Fruit fly (Drosophila melanogaster) whole organism, embryonic: ENCODE results near the gene rempA.

Experiments used
- Atf3 ChIP-seq: fragments of 200-800 bp; sonication (Bioruptor generic); optimal IDR thresholded peaks from 3 replicates; lab custom pipeline; 2016; ENCODE audit warnings: missing biosample characterization, missing genetic modification characterization
- CG10147 ChIP-seq: fragments of 200-800 bp; sonication (Bioruptor generic); optimal IDR thresholded peaks from 2 replicates; lab custom pipeline; 2019; ENCODE audit warnings: missing biosample characterization, mild to moderate bottlenecking, missing genetic modification characterization, moderate library complexity
- CG2202 ChIP-seq: fragments of 200-800 bp; sonication (Bioruptor generic); optimal IDR thresholded peaks from 2 replicates; lab custom pipeline; 2018; ENCODE audit warnings: missing biosample characterization, mild to moderate bottlenecking, missing genetic modification characterization
- CG6175 ChIP-seq: fragments of 200-800 bp; sonication (Bioruptor generic); IDR thresholded peaks from 3 replicates; pipeline ENCODE4 v1.3.6; 2022; ENCODE audit warnings: missing biosample characterization, missing genetic modification characterization
- CG8290 ChIP-seq, 3 experiments: fragments of 200-800 bp; sonication (Bioruptor generic); optimal IDR thresholded peaks; 2 replicates each; lab custom pipeline; 2016 to 2019; ENCODE audit warnings: missing biosample characterization in 3 of 3, missing genetic modification characterization in 3 of 3, mild to moderate bottlenecking in 2 of 3, moderate library complexity in 1 of 3
- CG8388 ChIP-seq: fragments of 200-800 bp; sonication (Bioruptor generic); optimal IDR thresholded peaks from 2 replicates; lab custom pipeline; 2019; ENCODE audit warnings: missing biosample characterization, mild to moderate bottlenecking, missing genetic modification characterization, moderate library complexity
- Dll ChIP-seq: fragments of 200-800 bp; sonication (Bioruptor generic); IDR thresholded peaks from 4 replicates; pipeline ENCODE4 v1.3.6; 2022; ENCODE audit warnings: missing biosample characterization, missing genetic modification characterization; ENCODE audit not compliant: partially characterized antibody
- Fer1 ChIP-seq: fragments of 200-800 bp; sonication (Bioruptor generic); optimal IDR thresholded peaks from 2 replicates; lab custom pipeline; 2017; ENCODE audit warnings: missing biosample characterization, mild to moderate bottlenecking, missing genetic modification characterization
- Hey ChIP-seq: fragments of 200-800 bp; sonication (Bioruptor generic); optimal IDR thresholded peaks from 3 replicates; lab custom pipeline; 2018; ENCODE audit warnings: missing biosample characterization, mild to moderate bottlenecking, missing genetic modification characterization
- Sry-β ChIP-seq: fragments of 200-800 bp; sonication (Bioruptor generic); optimal IDR thresholded peaks from 2 replicates; lab custom pipeline; 2018; ENCODE audit warnings: missing biosample characterization, mild to moderate bottlenecking, missing genetic modification characterization, moderate library complexity
- ara ChIP-seq: fragments of 200-800 bp; sonication (Bioruptor generic); IDR thresholded peaks from 2 replicates; pipeline ENCODE4 v1.3.6; 2022; ENCODE audit warnings: missing biosample characterization, missing genetic modification characterization
- jing ChIP-seq: fragments of 200-800 bp; sonication (Bioruptor generic); optimal IDR thresholded peaks from 2 replicates; lab custom pipeline; 2018; ENCODE audit warnings: missing biosample characterization, mild to moderate bottlenecking, missing genetic modification characterization
- prd ChIP-seq, 3 experiments: fragments of >200 bp in 2 of 3; fragments of 200-800 bp in 1 of 3; sonication (Bioruptor generic) in 1 of 3; optimal IDR thresholded peaks in 2 of 3; IDR thresholded peaks in 1 of 3; 2 replicates in 2 of 3; 3 replicates in 1 of 3; pipeline versions ENCODE4 v1.3.6 to Lab custom; 2017 to 2022; ENCODE audit warnings: missing biosample characterization in 1 of 3, missing genetic modification characterization in 1 of 3

dm6 chr2L:576559-577184 lies 16.6 kb upstream of the rempA start, which contains the start of gene Ptth:
- TF ChIP-seq CG10147 (GFP tag; lab: Kevin White, UChicago), result no peak
- no peak for TF ChIP-seq jing (GFP tag; lab: Kevin White, UChicago)
- no peak for TF ChIP-seq Fer1 (GFP tag; lab: Kevin White, UChicago)
- no peak for TF ChIP-seq CG8290 (GFP tag; optimal IDR thresholded peaks at IDR 0.05; lab: Kevin White, UChicago)
- TF ChIP-seq CG8290 (tag; optimal IDR thresholded peaks at IDR 0.05; lab: Kevin White, UChicago), result no peak
- TF ChIP-seq ara (GFP tag; lab: Robert Waterston, UW), result no peak
- no peak for TF ChIP-seq prd (optimal IDR thresholded peaks at IDR 0.05; lab: Kevin White, UChicago)
- no peak for TF ChIP-seq prd (GFP tag; IDR thresholded peaks at IDR 0.05; lab: Robert Waterston, UW)
- TF ChIP-seq Atf3 (GFP tag; lab: Kevin White, UChicago), result no peak
- TF ChIP-seq Hey, result no peak
- TF ChIP-seq CG8388, result no peak
- no peak for TF ChIP-seq Dll (GFP tag; lab: Robert Waterston, UW)
- TF ChIP-seq Sry-β, result no peak
- no peak for TF ChIP-seq CG6175 (GFP tag; lab: Robert Waterston, UW)
- no peak for TF ChIP-seq CG2202
